Worm (Caenorhabditis elegans) whole organism, young adult: ENCODE data around the gene C44C1.1.

Source experiments
- B0035.1 ChIP-seq: sonication (generic microtip); optimal IDR thresholded peaks from 2 replicates; lab custom pipeline; 2016; ENCODE audit warnings: missing genetic modification characterization, mild to moderate bottlenecking, missing compliant biosample characterization, missing genotype, missing genetic modification reagents
- D2030.7 ChIP-seq: fragments of 200-800 bp; sonication (Bioruptor generic); IDR thresholded peaks from 2 replicates; pipeline ENCODE4 v1.3.6; 2022; ENCODE audit warnings: missing genetic modification reagents, missing genetic modification characterization, missing compliant biosample characterization
- F10E7.11 ChIP-seq: sonication (generic microtip); optimal IDR thresholded peaks from 2 replicates; lab custom pipeline; 2017; ENCODE audit warnings: mild to moderate bottlenecking, missing genetic modification characterization, moderate library complexity, missing compliant biosample characterization
- F23B12.7 ChIP-seq: sonication (generic microtip); optimal IDR thresholded peaks from 2 replicates; lab custom pipeline; 2017; ENCODE audit warnings: missing genetic modification characterization, mild to moderate bottlenecking, missing compliant biosample characterization, antibody characterized with exemption, moderate library complexity; ENCODE audit not compliant: insufficient read depth
- F37B4.10 ChIP-seq: fragments of 200-800 bp; sonication (Bioruptor generic); IDR thresholded peaks from 2 replicates; pipeline ENCODE4 v1.3.6; 2022; ENCODE audit warnings: missing genetic modification characterization, missing compliant biosample characterization
- F52B5.7 ChIP-seq: sonication (generic microtip); optimal IDR thresholded peaks from 2 replicates; lab custom pipeline; 2016; ENCODE audit warnings: mild to moderate bottlenecking, missing genetic modification characterization, missing compliant biosample characterization
- F57C9.4 ChIP-seq: sonication (generic microtip); optimal IDR thresholded peaks from 2 replicates; lab custom pipeline; 2017; ENCODE audit warnings: mild to moderate bottlenecking, missing genetic modification characterization, missing compliant biosample characterization
- K12H6.12 ChIP-seq: fragments of 200-800 bp; sonication (Bioruptor generic); optimal IDR thresholded peaks from 2 replicates; lab custom pipeline; 2018; ENCODE audit warnings: mild to moderate bottlenecking, missing genetic modification characterization, missing compliant biosample characterization
- Y67H2A.10 ChIP-seq: fragments of 200-800 bp; sonication (Bioruptor generic); conservative IDR thresholded peaks from 2 replicates; pipeline ENCODE4 v1.3.6; 2022; ENCODE audit warnings: missing genetic modification reagents, missing genetic modification characterization, missing compliant biosample characterization
- Y79H2A.3 ChIP-seq: fragments of 200-800 bp; sonication (Bioruptor generic); conservative IDR thresholded peaks from 2 replicates; pipeline ENCODE4 v1.3.6; 2022; ENCODE audit warnings: missing genetic modification reagents, missing genetic modification characterization, missing compliant biosample characterization
- akir-1 ChIP-seq: fragments of 200-800 bp; sonication (Bioruptor generic); optimal IDR thresholded peaks from 2 replicates; lab custom pipeline; 2018; ENCODE audit warnings: mild to moderate bottlenecking, missing genetic modification characterization, moderate library complexity, missing compliant biosample characterization
- aptf-2 ChIP-seq: fragments of 200-800 bp; sonication (Bioruptor generic); conservative IDR thresholded peaks from 2 replicates; pipeline ENCODE4 v1.3.6; 2022; ENCODE audit warnings: missing genetic modification reagents, missing genetic modification characterization, missing compliant biosample characterization
- attf-3 ChIP-seq: fragments of 200-800 bp; sonication (Bioruptor generic); conservative IDR thresholded peaks from 2 replicates; pipeline ENCODE4 v1.3.6; 2022; ENCODE audit warnings: missing genetic modification reagents, missing genetic modification characterization, missing compliant biosample characterization
- attf-5 ChIP-seq: fragments of 200-800 bp; sonication (Bioruptor generic); optimal IDR thresholded peaks from 2 replicates; lab custom pipeline; 2018; ENCODE audit warnings: mild to moderate bottlenecking, missing genetic modification characterization, missing compliant biosample characterization
- cebp-1 ChIP-seq, 2 experiments: fragments of 200-800 bp in 1 of 2; sonication (Bioruptor generic) in 1 of 2; sonication (generic microtip) in 1 of 2; IDR thresholded peaks in 1 of 2; optimal IDR thresholded peaks in 1 of 2; 2 replicates each; pipeline versions ENCODE4 v1.3.6 to Lab custom; 2017 to 2022; ENCODE audit warnings: missing compliant biosample characterization in 2 of 2, missing genetic modification characterization in 2 of 2, mild to moderate bottlenecking in 1 of 2, missing genetic modification reagents in 1 of 2, moderate library complexity in 1 of 2
- chd-7 ChIP-seq: sonication (generic microtip); optimal IDR thresholded peaks from 2 replicates; lab custom pipeline; 2016; ENCODE audit warnings: mild to moderate bottlenecking, missing genetic modification characterization, moderate library complexity, missing compliant biosample characterization
- dox-1 ChIP-seq: fragments of 200-800 bp; sonication (Bioruptor generic); IDR thresholded peaks from 2 replicates; pipeline ENCODE4 v1.3.6; 2022; ENCODE audit warnings: missing genetic modification reagents, missing genetic modification characterization, missing compliant biosample characterization
- hsf-1 ChIP-seq: fragments of 200-800 bp; sonication (Bioruptor generic); IDR thresholded peaks from 2 replicates; pipeline ENCODE4 v1.3.6; 2022; ENCODE audit warnings: missing genetic modification reagents, missing genetic modification characterization, missing compliant biosample characterization
- lag-1 ChIP-seq: fragments of 200-800 bp; sonication (Bioruptor generic); IDR thresholded peaks from 2 replicates; pipeline ENCODE4 v1.3.6; 2022; ENCODE audit warnings: missing genetic modification reagents, missing genetic modification characterization, missing compliant biosample characterization
- lin-35 ChIP-seq, 3 experiments: fragments of 150-350 bp in 2 of 3; sonication (generic microtip) in 1 of 3; optimal IDR thresholded peaks; 2 replicates each; lab custom pipeline; 2014 to 2018; ENCODE audit warnings: missing biosample characterization in 3 of 3, missing genetic modification characterization in 3 of 3, missing genetic modification reagents in 3 of 3
- lin-54 ChIP-seq: fragments of 200-800 bp; sonication (Bioruptor generic); optimal IDR thresholded peaks from 2 replicates; lab custom pipeline; 2018; ENCODE audit warnings: mild to moderate bottlenecking, missing genetic modification characterization, missing compliant biosample characterization
- lir-1 ChIP-seq: fragments of 200-800 bp; sonication (Bioruptor generic); conservative IDR thresholded peaks from 2 replicates; pipeline ENCODE4 v1.3.6; 2022; ENCODE audit warnings: missing genetic modification reagents, missing genetic modification characterization, missing compliant biosample characterization
- madf-10 ChIP-seq: sonication (generic microtip); optimal IDR thresholded peaks from 2 replicates; lab custom pipeline; 2016; ENCODE audit warnings: mild to moderate bottlenecking, missing genetic modification characterization, missing compliant biosample characterization
- madf-3 ChIP-seq: fragments of 200-800 bp; sonication (Bioruptor generic); IDR thresholded peaks from 2 replicates; pipeline ENCODE4 v1.3.6; 2022; ENCODE audit warnings: missing genetic modification reagents, missing genetic modification characterization, missing compliant biosample characterization
- nfyb-1 ChIP-seq: fragments of 200-800 bp; sonication (Bioruptor generic); IDR thresholded peaks from 2 replicates; pipeline ENCODE4 v1.3.6; 2022; ENCODE audit warnings: missing genetic modification reagents, missing genetic modification characterization, missing compliant biosample characterization
- nhr-179 ChIP-seq: sonication (generic microtip); optimal IDR thresholded peaks from 2 replicates; lab custom pipeline; 2016; ENCODE audit warnings: mild to moderate bottlenecking, missing genetic modification characterization, missing compliant biosample characterization
- nhr-80 ChIP-seq: sonication (generic microtip); optimal IDR thresholded peaks from 2 replicates; lab custom pipeline; 2016; ENCODE audit warnings: missing genetic modification characterization, missing compliant biosample characterization
- nhr-90 ChIP-seq: sonication (generic microtip); optimal IDR thresholded peaks from 2 replicates; lab custom pipeline; 2016; ENCODE audit warnings: missing genotype, mild to moderate bottlenecking, missing genetic modification characterization, missing compliant biosample characterization
- pbrm-1 ChIP-seq: fragments of 200-800 bp; sonication (Bioruptor generic); IDR thresholded peaks from 2 replicates; pipeline ENCODE4 v1.3.6; 2022; ENCODE audit warnings: missing genetic modification reagents, missing genetic modification characterization, missing compliant biosample characterization
- rcor-1 ChIP-seq: fragments of 200-800 bp; sonication (Bioruptor generic); IDR thresholded peaks from 2 replicates; pipeline ENCODE4 v1.3.6; 2022; ENCODE audit warnings: missing genetic modification reagents, missing genetic modification characterization, missing compliant biosample characterization
- rec-8 ChIP-seq, 2 experiments: sonication (generic microtip); optimal IDR thresholded peaks; 2 replicates each; lab custom pipeline; 2016; ENCODE audit warnings: mild to moderate bottlenecking in 2 of 2, missing genetic modification characterization in 2 of 2, missing genetic modification reagents in 2 of 2, missing genotype in 2 of 2, missing biosample characterization in 1 of 2, missing compliant biosample characterization in 1 of 2, moderate library complexity in 1 of 2
- rpc-1 ChIP-seq, 2 experiments: fragments of 150-350 bp in 1 of 2; sonication (generic microtip) in 1 of 2; optimal IDR thresholded peaks; 2 replicates each; lab custom pipeline; 2014 to 2018; ENCODE audit warnings: missing biosample characterization in 1 of 2, missing genetic modification characterization in 1 of 2, missing genetic modification reagents in 1 of 2, missing genotype in 1 of 2
- sea-2 ChIP-seq: fragments of 200-800 bp; sonication (Bioruptor generic); IDR thresholded peaks from 2 replicates; pipeline ENCODE4 v1.3.6; 2022; ENCODE audit warnings: missing genetic modification characterization, missing compliant biosample characterization
- snpc-1.3 ChIP-seq: sonication (generic microtip); optimal IDR thresholded peaks from 2 replicates; lab custom pipeline; 2017; ENCODE audit warnings: missing genetic modification characterization, mild to moderate bottlenecking, missing compliant biosample characterization, antibody characterized with exemption, moderate library complexity, missing genotype, missing genetic modification reagents; ENCODE audit not compliant: insufficient read depth
- somi-1 ChIP-seq: fragments of 200-800 bp; sonication (Bioruptor generic); optimal IDR thresholded peaks from 2 replicates; lab custom pipeline; 2018; ENCODE audit warnings: mild to moderate bottlenecking, missing genetic modification characterization, missing compliant biosample characterization
- tbp1 ChIP-seq: fragments of 200-800 bp; sonication (Bioruptor generic); optimal IDR thresholded peaks from 2 replicates; lab custom pipeline; 2018; ENCODE audit warnings: mild to moderate bottlenecking, missing genetic modification characterization, missing compliant biosample characterization
- tbx-9 ChIP-seq: sonication (generic microtip); optimal IDR thresholded peaks from 2 replicates; lab custom pipeline; 2016; ENCODE audit warnings: borderline replicate concordance, missing genetic modification characterization, inconsistent platforms, missing compliant biosample characterization
- zfh-2 ChIP-seq: fragments of 200-800 bp; sonication (Bioruptor generic); conservative IDR thresholded peaks from 2 replicates; pipeline ENCODE4 v1.3.6; 2022; ENCODE audit warnings: missing genetic modification reagents, missing genetic modification characterization, missing compliant biosample characterization
- ztf-22 ChIP-seq: fragments of 200-800 bp; sonication (Bioruptor generic); optimal IDR thresholded peaks from 2 replicates; lab custom pipeline; 2018; ENCODE audit warnings: mild to moderate bottlenecking, missing genetic modification characterization, moderate library complexity, missing compliant biosample characterization
- ztf-25 ChIP-seq: fragments of 200-800 bp; sonication (Bioruptor generic); IDR thresholded peaks from 2 replicates; pipeline ENCODE4 v1.3.6; 2022; ENCODE audit warnings: missing genetic modification reagents, missing genetic modification characterization, missing compliant biosample characterization
- ztf-26 ChIP-seq: sonication (generic microtip); optimal IDR thresholded peaks from 2 replicates; lab custom pipeline; 2017; ENCODE audit warnings: missing genetic modification characterization, missing compliant biosample characterization

The C44C1.1 gene

ce11 chrX:1014708-1015107, 34.1 kb downstream of the C44C1.1 start:
- no peak for TF ChIP-seq rpc-1 (optimal IDR thresholded peaks at IDR 0.05; lab: Kevin White, UChicago)
- peak; percentile 26 for TF ChIP-seq rpc-1 (tag; optimal IDR thresholded peaks at IDR 0.05; lab: Kevin White, UChicago)
- TF ChIP-seq snpc-1.3 (tag; lab: Kevin White, UChicago) = no peak

- no peak for TF ChIP-seq tbx-9 (tag; lab: Kevin White, UChicago)
Observed at ce11 chrX:1017456-1017855, 36.9 kb downstream of the C44C1.1 start, which contains the start of the genes F55A4.13 and nlf-1. F55A4.13 (minus strand) TSS chrX:1017556. nlf-1 (minus strand) TSS chrX:1017567.

- TF ChIP-seq chd-7 (tag; lab: Kevin White, UChicago) (peak; percentile 9), ztf-22 (GFP tag; lab: Kevin White, UChicago) (no peak), zfh-2 (GFP tag; lab: Robert Waterston, UW) (peak; percentile 58), dox-1 (GFP tag; lab: Robert Waterston, UW) (0 out of 2 replicates have a peak, but pooled peaks have one; percentile 35)
Observed at ce11 chrX:1018586-1018985, 38.0 kb downstream of the C44C1.1 start.

ce11 chrX:1021835-1022311, 41.3 kb downstream of the C44C1.1 start:
- TF ChIP-seq cebp-1 (GFP tag; IDR thresholded peaks at IDR 0.05; lab: Robert Waterston, UW) (peak; percentile 47; the same call in 1 of the 2 replicates), cebp-1 (tag; optimal IDR thresholded peaks at IDR 0.05; lab: Kevin White, UChicago) (peak; percentile 84), madf-10 (tag; lab: Kevin White, UChicago) (no peak), D2030.7 (no peak), rcor-1 (no peak), B0035.1 (tag; lab: Kevin White, UChicago) (no peak), F37B4.10 (GFP tag; lab: Robert Waterston, UW) (no peak), ztf-25 (GFP tag; lab: Robert Waterston, UW) (no peak), ztf-26 (tag; lab: Kevin White, UChicago) (peak; percentile 2), attf-5 (GFP tag; lab: Kevin White, UChicago) (peak; percentile 10), pbrm-1 (GFP tag; lab: Robert Waterston, UW) (no peak), hsf-1 (GFP tag; lab: Robert Waterston, UW) (no peak), attf-3 (GFP tag; lab: Robert Waterston, UW) (no peak), akir-1 (GFP tag; lab: Kevin White, UChicago) (no peak), sea-2 (GFP tag; lab: Robert Waterston, UW) (no peak), F52B5.7 (tag; lab: Kevin White, UChicago) (no peak), lin-35 (GFP tag; optimal IDR thresholded peaks at IDR 0.05; lab: Kevin White, UChicago) (no peak), tbp1 (GFP tag; lab: Kevin White, UChicago) (no peak), aptf-2 (no peak), somi-1 (GFP tag; lab: Kevin White, UChicago) (peak; percentile 28), F57C9.4 (tag; lab: Kevin White, UChicago) (no peak), F10E7.11 (tag; lab: Kevin White, UChicago) (no peak), dox-1 (GFP tag; lab: Robert Waterston, UW) (0 out of 2 replicates have a peak, but pooled peaks have one; percentile 6), F23B12.7 (tag; lab: Kevin White, UChicago) (no peak), nhr-179 (tag; lab: Kevin White, UChicago) (no peak), nfyb-1 (GFP tag; lab: Robert Waterston, UW) (no peak), lir-1 (no peak), nhr-90 (tag; lab: Kevin White, UChicago) (no peak), rpc-1 (optimal IDR thresholded peaks at IDR 0.05; lab: Kevin White, UChicago) (no peak), rpc-1 (tag; optimal IDR thresholded peaks at IDR 0.05; lab: Kevin White, UChicago) (no peak), lag-1 (no peak), Y79H2A.3 (GFP tag; lab: Robert Waterston, UW) (no peak), rec-8 (tag; optimal IDR thresholded peaks at IDR 0.05; lab: Kevin White, UChicago) (no peak), Y67H2A.10 (GFP tag; lab: Robert Waterston, UW) (no peak), K12H6.12 (tag; lab: Kevin White, UChicago) (peak; percentile 62), lin-54 (GFP tag; lab: Kevin White, UChicago) (no peak), madf-3 (GFP tag; lab: Robert Waterston, UW) (no peak), nhr-80 (tag; lab: Kevin White, UChicago) (no peak)
